Fruit fly (Drosophila melanogaster) whole organism, wandering third instar larva: ENCODE measurements around the gene CG3764.

Source experiments
- CrebA ChIP-seq: fragments of 200-800 bp; sonication (Bioruptor generic); optimal IDR thresholded peaks from 2 replicates; lab custom pipeline; 2016; ENCODE audit warnings: missing biosample characterization, mild to moderate bottlenecking, missing genetic modification characterization, borderline replicate concordance
- HLH106 ChIP-seq: fragments of 200-800 bp; optimal IDR thresholded peaks from 3 replicates; lab custom pipeline; 2019; ENCODE audit warnings: missing biosample characterization, mild to moderate bottlenecking, missing genetic modification characterization, moderate library complexity
- sage ChIP-seq: fragments of 200-800 bp; sonication (Bioruptor generic); optimal IDR thresholded peaks from 2 replicates; lab custom pipeline; 2016; ENCODE audit warnings: missing biosample characterization, mild to moderate bottlenecking, missing genetic modification characterization

DNA sequence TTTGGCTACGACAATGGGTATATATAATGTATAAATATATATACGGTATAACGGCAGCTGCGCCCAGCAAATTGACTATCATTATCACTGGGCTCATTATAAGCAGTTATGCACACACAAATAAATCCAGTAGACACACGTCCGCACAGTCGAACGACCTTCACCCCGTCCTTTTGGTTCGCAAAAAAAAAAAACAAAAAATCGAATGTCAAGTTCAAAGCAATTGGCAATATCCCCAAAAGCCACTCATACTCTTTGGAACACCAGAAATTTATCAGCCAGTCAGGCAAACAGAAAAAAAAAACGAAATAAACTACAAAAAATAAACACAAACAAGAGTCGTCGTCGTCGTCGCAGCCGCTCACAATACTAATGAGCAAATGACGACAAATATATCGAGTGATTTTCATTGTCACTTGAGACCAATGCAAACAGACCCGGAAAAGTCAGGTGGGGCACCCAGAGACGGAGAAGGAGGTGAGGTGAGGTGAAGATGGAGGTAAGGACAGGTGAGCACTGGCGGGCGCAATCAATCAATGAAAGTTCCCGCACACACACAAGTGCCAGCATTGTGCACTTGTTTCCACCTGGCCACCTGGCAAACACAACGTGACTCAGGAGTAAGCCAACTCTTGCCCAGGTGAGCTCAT, 7.5 kb downstream of the CG3764 start:
- TF ChIP-seq HLH106 (tag; lab: Kevin White, UChicago) (peak; percentile 3), CrebA (GFP tag; lab: Kevin White, UChicago) (no peak), sage (GFP tag; lab: Kevin White, UChicago) (no peak)
